Worm (Caenorhabditis elegans) whole organism, L4 larva: ENCODE results near the gene ndx-3.
"Not testable (repeated sequence)": the region's sequence is repeated elsewhere in the genome, so short reads cannot be mapped to it uniquely, and the experiment has no call there.

Experiments
- D1046.2 ChIP-seq: fragments of 200-800 bp; sonication (Bioruptor generic); IDR thresholded peaks from 2 replicates; pipeline ENCODE4 v1.3.6; 2022; ENCODE audit warnings: missing genetic modification characterization, missing compliant biosample characterization
- F26F4.8 ChIP-seq: fragments of 200-800 bp; sonication (Bioruptor generic); conservative IDR thresholded peaks from 2 replicates; pipeline ENCODE4 v1.3.6; 2022; ENCODE audit warnings: missing genetic modification characterization, missing compliant biosample characterization
- F44E2.7 ChIP-seq: fragments of 200-800 bp; sonication (Bioruptor generic); IDR thresholded peaks from 2 replicates; pipeline ENCODE4 v2.1.2; 2022; ENCODE audit warnings: missing genetic modification characterization, missing compliant biosample characterization
- T26A8.4 ChIP-seq: fragments of 200-800 bp; sonication (Bioruptor generic); IDR thresholded peaks from 2 replicates; pipeline ENCODE4 v1.3.6; 2022; ENCODE audit warnings: missing genetic modification characterization, missing compliant biosample characterization
- Y105C5A.15 ChIP-seq: fragments of 200-800 bp; sonication (Bioruptor generic); IDR thresholded peaks from 2 replicates; pipeline ENCODE4 v1.3.6; 2022; ENCODE audit warnings: missing genetic modification characterization, missing compliant biosample characterization
- Y48G9A.11 ChIP-seq: fragments of 200-800 bp; sonication (Bioruptor generic); IDR thresholded peaks from 2 replicates; pipeline ENCODE4 v1.3.6; 2022; ENCODE audit warnings: missing genetic modification reagents, missing genetic modification characterization, missing compliant biosample characterization
- ZK337.2 ChIP-seq: fragments of 200-800 bp; sonication (Bioruptor generic); IDR thresholded peaks from 2 replicates; pipeline ENCODE4 v1.3.6; 2022; ENCODE audit warnings: missing genetic modification reagents, missing genetic modification characterization, missing compliant biosample characterization
- arid-1 ChIP-seq: fragments of 200-800 bp; sonication (Bioruptor generic); conservative IDR thresholded peaks from 2 replicates; pipeline ENCODE4 v1.3.6; 2022; ENCODE audit warnings: missing genetic modification reagents, missing genetic modification characterization, missing compliant biosample characterization
- ceh-44 ChIP-seq: fragments of 200-800 bp; sonication (Bioruptor generic); IDR thresholded peaks from 2 replicates; pipeline ENCODE4 v1.3.6; 2022; ENCODE audit warnings: missing genetic modification reagents, missing genetic modification characterization, missing compliant biosample characterization
- ctbp-1 ChIP-seq: fragments of 200-800 bp; sonication (Bioruptor generic); IDR thresholded peaks from 2 replicates; pipeline ENCODE4 v1.3.6; 2022; ENCODE audit warnings: missing genetic modification reagents, missing genetic modification characterization, missing compliant biosample characterization
- daf-16 ChIP-seq, 3 experiments: sonication (generic microtip); optimal IDR thresholded peaks; 2 replicates each; lab custom pipeline; 2016 to 2017; ENCODE audit warnings: missing genetic modification characterization in 3 of 3, missing genetic modification reagents in 3 of 3, mild to moderate bottlenecking in 2 of 3, missing compliant biosample characterization in 2 of 3, missing biosample characterization in 1 of 3, moderate library complexity in 1 of 3
- dmd-6 ChIP-seq: fragments of 200-800 bp; sonication (Bioruptor generic); IDR thresholded peaks from 2 replicates; pipeline ENCODE4 v1.3.6; 2022; ENCODE audit warnings: missing genetic modification reagents, missing genetic modification characterization, missing compliant biosample characterization
- dmd-8 ChIP-seq: fragments of 200-800 bp; sonication (Bioruptor generic); IDR thresholded peaks from 2 replicates; pipeline ENCODE4 v1.3.6; 2022; ENCODE audit warnings: missing genetic modification characterization, missing compliant biosample characterization
- dmd-9 ChIP-seq: fragments of 200-800 bp; sonication (Bioruptor generic); IDR thresholded peaks from 2 replicates; pipeline ENCODE4 v1.3.6; 2022; ENCODE audit warnings: missing genetic modification reagents, missing genetic modification characterization, missing compliant biosample characterization
- egl-43 ChIP-seq: fragments of 200-800 bp; sonication (Bioruptor generic); IDR thresholded peaks from 2 replicates; pipeline ENCODE4 v1.3.6; 2022; ENCODE audit warnings: missing genetic modification reagents, missing genetic modification characterization, missing compliant biosample characterization
- hmg-1.1 ChIP-seq: fragments of 200-800 bp; sonication (Bioruptor generic); IDR thresholded peaks from 2 replicates; pipeline ENCODE4 v1.3.6; 2022; ENCODE audit warnings: missing genetic modification reagents, missing genetic modification characterization, missing compliant biosample characterization
- lim-7 ChIP-seq: fragments of 200-800 bp; sonication (Bioruptor generic); IDR thresholded peaks from 2 replicates; pipeline ENCODE4 v1.3.6; 2022; ENCODE audit warnings: missing genetic modification characterization, missing compliant biosample characterization
- lin-1 ChIP-seq: fragments of 200-800 bp; sonication (Bioruptor generic); IDR thresholded peaks from 2 replicates; pipeline ENCODE4 v1.3.6; 2022; ENCODE audit warnings: missing genetic modification reagents, missing genetic modification characterization, missing compliant biosample characterization
- lin-29 ChIP-seq: fragments of 200-800 bp; sonication (Bioruptor generic); IDR thresholded peaks from 2 replicates; pipeline ENCODE4 v1.3.6; 2022; ENCODE audit warnings: missing genetic modification reagents, missing genetic modification characterization, missing compliant biosample characterization
- lin-38 ChIP-seq: fragments of 200-800 bp; sonication (Bioruptor generic); IDR thresholded peaks from 2 replicates; pipeline ENCODE4 v1.3.6; 2022; ENCODE audit warnings: missing genetic modification reagents, missing genetic modification characterization, missing compliant biosample characterization
- madf-5 ChIP-seq, 2 experiments: fragments of 200-800 bp; sonication (Bioruptor generic); IDR thresholded peaks; 2 replicates each; pipeline ENCODE4 v1.3.6; 2022; ENCODE audit warnings: missing compliant biosample characterization in 2 of 2, missing genetic modification characterization in 2 of 2
- madf-9 ChIP-seq: fragments of 200-800 bp; sonication (Bioruptor generic); conservative IDR thresholded peaks from 2 replicates; pipeline ENCODE4 v1.3.6; 2022; ENCODE audit warnings: missing genetic modification reagents, missing genetic modification characterization, missing compliant biosample characterization
- mdt-29 ChIP-seq: fragments of 200-800 bp; sonication (Bioruptor generic); IDR thresholded peaks from 2 replicates; pipeline ENCODE4 v1.3.6; 2022; ENCODE audit warnings: missing genetic modification reagents, missing genetic modification characterization, missing compliant biosample characterization
- mxl-2 ChIP-seq: fragments of 200-800 bp; sonication (Bioruptor generic); conservative IDR thresholded peaks from 2 replicates; pipeline ENCODE4 v1.3.6; 2022; ENCODE audit warnings: missing genetic modification reagents, missing genetic modification characterization, missing compliant biosample characterization
- nhr-42 ChIP-seq: fragments of 200-800 bp; sonication (Bioruptor generic); IDR thresholded peaks from 2 replicates; pipeline ENCODE4 v1.3.6; 2022; ENCODE audit warnings: missing genetic modification characterization, missing compliant biosample characterization
- pha-4 ChIP-seq, 2 experiments: fragments of 150-350 bp in 1 of 2; fragments of 200-800 bp in 1 of 2; sonication (Bioruptor generic) in 1 of 2; IDR thresholded peaks in 1 of 2; optimal IDR thresholded peaks in 1 of 2; 2 replicates each; pipeline versions ENCODE4 v1.3.6 to Lab custom; 2014 to 2022; ENCODE audit warnings: missing genetic modification characterization in 2 of 2, missing genetic modification reagents in 2 of 2, missing biosample characterization in 1 of 2, missing compliant biosample characterization in 1 of 2
- php-3 ChIP-seq: fragments of 200-800 bp; sonication (Bioruptor generic); IDR thresholded peaks from 2 replicates; pipeline ENCODE4 v1.3.6; 2022; ENCODE audit warnings: missing genetic modification reagents, missing genetic modification characterization, missing compliant biosample characterization
- pqm-1 ChIP-seq: sonication (generic microtip); optimal IDR thresholded peaks from 2 replicates; lab custom pipeline; 2017; ENCODE audit warnings: missing biosample characterization, missing genetic modification characterization
- snpc-1.2 ChIP-seq: fragments of 200-800 bp; sonication (Bioruptor generic); IDR thresholded peaks from 2 replicates; pipeline ENCODE4 v1.3.6; 2022; ENCODE audit warnings: missing genetic modification reagents, missing genetic modification characterization, missing compliant biosample characterization
- spr-1 ChIP-seq: sonication (generic microtip); optimal IDR thresholded peaks from 2 replicates; lab custom pipeline; 2016; ENCODE audit warnings: mild to moderate bottlenecking, missing genetic modification characterization, missing compliant biosample characterization
- tra-1 ChIP-seq: fragments of 200-800 bp; sonication (Bioruptor generic); IDR thresholded peaks from 2 replicates; pipeline ENCODE4 v1.3.6; 2022; ENCODE audit warnings: missing genetic modification reagents, missing genetic modification characterization, missing compliant biosample characterization
- unc-62 ChIP-seq, 3 experiments: fragments of 150-350 bp in 1 of 3; sonication (generic microtip); optimal IDR thresholded peaks in 2 of 3; peaks in 1 of 3; 1 replicate in 1 of 3; 2 replicates in 2 of 3; lab custom pipeline; 2014 to 2017; ENCODE audit warnings: missing biosample characterization in 3 of 3, missing genetic modification characterization in 3 of 3, missing genetic modification reagents in 3 of 3, missing genotype in 1 of 3
- vab-7 ChIP-seq: fragments of 200-800 bp; sonication (Bioruptor generic); IDR thresholded peaks from 2 replicates; pipeline ENCODE4 v1.3.6; 2022; ENCODE audit warnings: missing genetic modification reagents, missing genetic modification characterization, missing compliant biosample characterization
- zfp-3 ChIP-seq: fragments of 200-800 bp; sonication (Bioruptor generic); conservative IDR thresholded peaks from 2 replicates; pipeline ENCODE4 v1.3.6; 2022; ENCODE audit warnings: missing genetic modification reagents, missing genetic modification characterization, missing compliant biosample characterization
- zip-11 ChIP-seq: fragments of 200-800 bp; sonication (Bioruptor generic); IDR thresholded peaks from 2 replicates; pipeline ENCODE4 v1.3.6; 2022; ENCODE audit warnings: missing genetic modification characterization, missing compliant biosample characterization

ndx-3 gene

ce11 chrII:4925198-4925764 lies 28.1 kb upstream of the ndx-3 start, which contains the start of gene aagr-2 (continued):
- TF ChIP-seq daf-16 (GFP tag; optimal IDR thresholded peaks at IDR 0.05; lab: Kevin White, UChicago) (peak in 1 of 2 experiments; percentile 2), daf-16 (tag; optimal IDR thresholded peaks at IDR 0.05; lab: Kevin White, UChicago) (peak; percentile 94), mdt-29 (peak; percentile 82), pqm-1 (tag; lab: Kevin White, UChicago) (peak; percentile 97), lin-1 (GFP tag; lab: Robert Waterston, UW) (peak; percentile 54)

- TF ChIP-seq ZK337.2 (peak; percentile 76; the same call in 1 of the 2 replicates), lim-7 (peak; percentile 93), T26A8.4 (peak; percentile 73), mdt-29 (peak; percentile 50; the same call in 1 of the 2 replicates), Y48G9A.11 (peak; percentile 38; the same call in 1 of the 2 replicates), mxl-2 (GFP tag; lab: Robert Waterston, UW) (peak; percentile 70), nhr-42 (peak; percentile 51; the same call in 1 of the 2 replicates), php-3 (GFP tag; lab: Robert Waterston, UW) (0 out of 2 replicates have a peak, but pooled peaks have one; percentile 39), pha-4 (GFP tag; IDR thresholded peaks at IDR 0.05; lab: Robert Waterston, UW) (peak; percentile 79; the same call in 1 of the 2 replicates), ctbp-1 (GFP tag; lab: Robert Waterston, UW) (0 out of 2 replicates have a peak, but pooled peaks have one; percentile 55), Y105C5A.15 (peak; percentile 87; the same call in 1 of the 2 replicates), vab-7 (GFP tag; lab: Robert Waterston, UW) (peak; percentile 82), madf-9 (peak; percentile 58; the same call in 1 of the 2 replicates), lin-29 (0 out of 2 replicates have a peak, but pooled peaks have one; percentile 15), dmd-9 (GFP tag; lab: Robert Waterston, UW) (0 out of 2 replicates have a peak, but pooled peaks have one; percentile 60), lin-38 (GFP tag; lab: Robert Waterston, UW) (peak; percentile 81), F44E2.7 (GFP tag; lab: Robert Waterston, UW) (peak; percentile 50; the same call in 1 of the 2 replicates), zip-11 (GFP tag; lab: Robert Waterston, UW) (0 out of 2 replicates have a peak, but pooled peaks have one; percentile 18), arid-1 (GFP tag; lab: Robert Waterston, UW) (peak; percentile 92), D1046.2 (GFP tag; lab: Robert Waterston, UW) (peak; percentile 86), dmd-6 (GFP tag; lab: Robert Waterston, UW) (peak; percentile 12; the same call in 1 of the 2 replicates), dmd-8 (GFP tag; lab: Robert Waterston, UW) (peak; percentile 82), F26F4.8 (peak; percentile 87), snpc-1.2 (peak; percentile 79), zfp-3 (GFP tag; lab: Robert Waterston, UW) (peak; percentile 70; the same call in 1 of the 2 replicates), hmg-1.1 (GFP tag; lab: Robert Waterston, UW) (peak; percentile 59; the same call in 1 of the 2 replicates), madf-5 (GFP tag; IDR thresholded peaks at IDR 0.05; lab: Robert Waterston, UW) (peak; percentile 75; a peak in 2 of 4 replicates), tra-1 (peak; percentile 88), ceh-44 (GFP tag; lab: Robert Waterston, UW) (peak; percentile 76), lin-1 (GFP tag; lab: Robert Waterston, UW) (peak; percentile 70), egl-43 (GFP tag; lab: Robert Waterston, UW) (peak; percentile 90)
- TF ChIP-seq pha-4 (tag; optimal IDR thresholded peaks at IDR 0.05; lab: Kevin White, UChicago): not testable (repeated sequence)
Observed at ce11 chrII:4928367-4928766, 25.0 kb upstream of the ndx-3 start.

ce11 chrII:4931286-4931685 lies 22.1 kb upstream of the ndx-3 start:
- TF ChIP-seq spr-1 (tag; lab: Kevin White, UChicago) (no peak), unc-62 (GFP tag; optimal IDR thresholded peaks at IDR 0.05 in 1 of 2; lab: Kevin White, UChicago) (peak in 1 of 2 experiments; percentile 91), unc-62 (tag; optimal IDR thresholded peaks at IDR 0.05; lab: Kevin White, UChicago) (no peak)
